Worm (Caenorhabditis elegans) whole organism, L4 larva: ENCODE results near the gene vps-36.

Source experiments
- R02D3.7 ChIP-seq: fragments of 150-350 bp; sonication (generic microtip); optimal IDR thresholded peaks from 3 replicates; lab custom pipeline; 2014; ENCODE audit warnings: missing biosample characterization, missing genetic modification characterization
- T20F7.1 ChIP-seq: fragments of 200-800 bp; sonication (Bioruptor generic); optimal IDR thresholded peaks from 2 replicates; lab custom pipeline; 2018; ENCODE audit warnings: mild to moderate bottlenecking, missing genetic modification characterization, missing compliant biosample characterization
- T26A8.4 ChIP-seq: fragments of 200-800 bp; sonication (Bioruptor generic); IDR thresholded peaks from 2 replicates; pipeline ENCODE4 v1.3.6; 2022; ENCODE audit warnings: missing genetic modification characterization, missing compliant biosample characterization
- ceh-62 ChIP-seq: sonication (generic microtip); optimal IDR thresholded peaks from 2 replicates; lab custom pipeline; 2017; ENCODE audit warnings: missing biosample characterization, missing genetic modification characterization
- daf-19 ChIP-seq: fragments of 200-800 bp; sonication (Bioruptor generic); conservative IDR thresholded peaks from 2 replicates; pipeline ENCODE4 v1.3.6; 2022; ENCODE audit warnings: missing genetic modification characterization, missing compliant biosample characterization
- nhr-237 ChIP-seq: sonication (generic microtip); optimal IDR thresholded peaks from 2 replicates; lab custom pipeline; 2017; ENCODE audit warnings: missing biosample characterization, missing genetic modification characterization
- nhr-76 ChIP-seq: fragments of 150-350 bp; optimal IDR thresholded peaks from 2 replicates; lab custom pipeline; 2014; ENCODE audit warnings: missing biosample characterization, missing genetic modification characterization
- pqm-1 ChIP-seq: sonication (generic microtip); optimal IDR thresholded peaks from 2 replicates; lab custom pipeline; 2017; ENCODE audit warnings: missing biosample characterization, missing genetic modification characterization
- unc-39 ChIP-seq: sonication (generic microtip); optimal IDR thresholded peaks from 2 replicates; lab custom pipeline; 2017; ENCODE audit warnings: missing biosample characterization, missing genetic modification characterization

- TF ChIP-seq T20F7.1 (GFP tag; lab: Kevin White, UChicago) (no peak), ceh-62 (no peak), nhr-237 (no peak), daf-19 (GFP tag; lab: Robert Waterston, UW) (no peak), pqm-1 (tag; lab: Kevin White, UChicago) (no peak), nhr-76 (no peak), R02D3.7 (tag; lab: Kevin White, UChicago) (no peak), T26A8.4 (no peak), unc-39 (no peak)
These were observed 11.0 kb downstream of the vps-36 start, which contains the start of gene col-153 for ce11 chrV:10949511-10949910.
